Fruit fly (Drosophila melanogaster) whole organism, adult: Measurements from ENCODE around the gene C1GalTA.

ENCODE experiments used
- CG11617 ChIP-seq: fragments of 200-800 bp; sonication (Bioruptor generic); optimal IDR thresholded peaks from 2 replicates; lab custom pipeline; 2017; ENCODE audit warnings: mild to moderate bottlenecking, missing biosample characterization, missing genetic modification reagents, missing genetic modification characterization
- CG12768 ChIP-seq: fragments of 200-800 bp; sonication (Bioruptor generic); optimal IDR thresholded peaks from 2 replicates; lab custom pipeline; 2017; ENCODE audit warnings: missing biosample characterization, missing genetic modification characterization, mild to moderate bottlenecking, moderate library complexity, missing genetic modification reagents
- CG14711 ChIP-seq: fragments of 200-800 bp; sonication (Bioruptor generic); optimal IDR thresholded peaks from 2 replicates; lab custom pipeline; 2018; ENCODE audit warnings: missing biosample characterization, mild to moderate bottlenecking, missing genetic modification characterization, moderate library complexity
- CG1620 ChIP-seq: fragments of 200-800 bp; sonication (Bioruptor generic); optimal IDR thresholded peaks from 2 replicates; lab custom pipeline; 2016; ENCODE audit warnings: missing biosample characterization, missing genetic modification characterization
- CG33017 ChIP-seq: fragments of 200-800 bp; sonication (Bioruptor generic); optimal IDR thresholded peaks from 2 replicates; lab custom pipeline; 2018; ENCODE audit warnings: missing biosample characterization, mild to moderate bottlenecking, missing genetic modification characterization, moderate library complexity
- CG5204 ChIP-seq: fragments of 200-800 bp; sonication (Bioruptor generic); optimal IDR thresholded peaks from 2 replicates; lab custom pipeline; 2016; ENCODE audit warnings: missing biosample characterization, missing genetic modification characterization
- CG7045 ChIP-seq: fragments of 200-800 bp; sonication (Bioruptor generic); optimal IDR thresholded peaks from 2 replicates; lab custom pipeline; 2017; ENCODE audit warnings: missing biosample characterization, mild to moderate bottlenecking, missing genetic modification characterization
- CG7101 ChIP-seq: fragments of 200-800 bp; sonication (Bioruptor generic); optimal IDR thresholded peaks from 2 replicates; lab custom pipeline; 2018; ENCODE audit warnings: missing biosample characterization, mild to moderate bottlenecking, missing genetic modification characterization, moderate library complexity
- Clk ChIP-seq: fragments of 200-800 bp; sonication (Bioruptor generic); optimal IDR thresholded peaks from 2 replicates; lab custom pipeline; 2017; ENCODE audit warnings: missing biosample characterization, missing genetic modification characterization
- Crg-1 ChIP-seq: fragments of 200-800 bp; sonication (Bioruptor generic); optimal IDR thresholded peaks from 2 replicates; lab custom pipeline; 2016; ENCODE audit warnings: missing biosample characterization, missing genetic modification characterization
- Hr96 ChIP-seq: fragments of 200-800 bp; sonication (Bioruptor generic); optimal IDR thresholded peaks from 2 replicates; lab custom pipeline; 2016; ENCODE audit warnings: missing biosample characterization, missing genetic modification characterization
- Mnt ChIP-seq: fragments of 200-800 bp; sonication (Bioruptor generic); optimal IDR thresholded peaks from 2 replicates; lab custom pipeline; 2016; ENCODE audit warnings: missing biosample characterization, mild to moderate bottlenecking, missing genetic modification characterization
- bab1 ChIP-seq: fragments of 200-800 bp; sonication (Bioruptor generic); optimal IDR thresholded peaks from 3 replicates; lab custom pipeline; 2019; ENCODE audit warnings: missing biosample characterization, mild to moderate bottlenecking, missing genetic modification characterization, moderate library complexity
- cic ChIP-seq: fragments of 200-800 bp; sonication (Bioruptor generic); optimal IDR thresholded peaks from 2 replicates; lab custom pipeline; 2017; ENCODE audit warnings: missing biosample characterization, mild to moderate bottlenecking, missing genetic modification characterization, moderate library complexity
- cnc ChIP-seq, 2 experiments: fragments of >200 bp; optimal IDR thresholded peaks; 2 replicates each; lab custom pipeline; 2017
- kay ChIP-seq: fragments of 200-800 bp; sonication (Bioruptor generic); peaks from one replicate; lab custom pipeline; 2016; ENCODE audit warnings: missing biosample characterization, missing genetic modification characterization, borderline replicate concordance
- ovo ChIP-seq: fragments of 200-800 bp; sonication (Bioruptor generic); optimal IDR thresholded peaks from 2 replicates; lab custom pipeline; 2016; ENCODE audit warnings: missing biosample characterization, missing genetic modification characterization
- pad ChIP-seq: fragments of 200-800 bp; sonication (Bioruptor generic); optimal IDR thresholded peaks from 3 replicates; lab custom pipeline; 2017; ENCODE audit warnings: missing biosample characterization, missing genetic modification characterization, mild to moderate bottlenecking, moderate library complexity, missing genetic modification reagents
- tj ChIP-seq: fragments of 200-800 bp; sonication (Bioruptor generic); optimal IDR thresholded peaks from 3 replicates; lab custom pipeline; 2017; ENCODE audit warnings: missing biosample characterization, mild to moderate bottlenecking, missing genetic modification characterization, moderate library complexity
- toe ChIP-seq: fragments of 200-800 bp; sonication (Bioruptor generic); optimal IDR thresholded peaks from 2 replicates; lab custom pipeline; 2016; ENCODE audit warnings: missing biosample characterization, missing genetic modification characterization

Gene C1GalTA

dm6 chr2L:8920294-8920693 lies 30.7 kb downstream of the C1GalTA start:
- no peak for TF ChIP-seq tj (GFP tag; lab: Kevin White, UChicago)
- TF ChIP-seq Clk = no peak
- TF ChIP-seq CG1620 (GFP tag; lab: Kevin White, UChicago) = no peak
- no peak for TF ChIP-seq CG14711
- TF ChIP-seq kay (GFP tag; lab: Kevin White, UChicago) = no peak
- TF ChIP-seq bab1 (GFP tag; lab: Kevin White, UChicago) = no peak
- no peak for TF ChIP-seq cic
- TF ChIP-seq toe (GFP tag; lab: Kevin White, UChicago) = no peak
- no peak for TF ChIP-seq CG33017 (tag; lab: Kevin White, UChicago)
- TF ChIP-seq pad = no peak
- no peak for TF ChIP-seq CG7045 (GFP tag; lab: Kevin White, UChicago)
- TF ChIP-seq CG5204 = no peak
- no peak for TF ChIP-seq Hr96 (GFP tag; lab: Kevin White, UChicago)
- no peak for TF ChIP-seq CG12768

dm6 chr2L:8919638-8920037 lies 31.4 kb downstream of the C1GalTA start:
- no peak for TF ChIP-seq Clk
- no peak for TF ChIP-seq CG1620 (GFP tag; lab: Kevin White, UChicago)
- TF ChIP-seq CG7101 = no peak

dm6 chr2L:8915709-8916108 lies 35.3 kb downstream of the C1GalTA start:
- no peak for TF ChIP-seq cnc (optimal IDR thresholded peaks at IDR 0.05; lab: Kevin White, UChicago)
- no peak for TF ChIP-seq Mnt
- TF ChIP-seq bab1 (GFP tag; lab: Kevin White, UChicago) = no peak
- no peak for TF ChIP-seq CG33017 (tag; lab: Kevin White, UChicago)
- TF ChIP-seq tj (GFP tag; lab: Kevin White, UChicago) = no peak

- TF ChIP-seq CG1620 (GFP tag; lab: Kevin White, UChicago) (no peak), toe (GFP tag; lab: Kevin White, UChicago) (no peak), CG33017 (tag; lab: Kevin White, UChicago) (no peak), cic (no peak), CG14711 (no peak), kay (GFP tag; lab: Kevin White, UChicago) (no peak), bab1 (GFP tag; lab: Kevin White, UChicago) (no peak)
Observed at dm6 chr2L:8906279-8906678, 44.7 kb downstream of the C1GalTA start.

- TF ChIP-seq CG33017 (tag; lab: Kevin White, UChicago) (no peak), Mnt (no peak), cnc (optimal IDR thresholded peaks at IDR 0.05; lab: Kevin White, UChicago) (no peak), toe (GFP tag; lab: Kevin White, UChicago) (no peak)
Observed at dm6 chr2L:8901882-8902281, 49.1 kb downstream of the C1GalTA start.

dm6 chr2L:8898714-8899652 lies 52.0 kb downstream of the C1GalTA start, which contains the start of gene CG34398:
TSS of gene CG34398 (plus strand) at chr2L:8898786.
- TF ChIP-seq kay (GFP tag; lab: Kevin White, UChicago) (no peak), CG11617 (GFP tag; lab: Kevin White, UChicago) (no peak), cnc (optimal IDR thresholded peaks at IDR 0.05; lab: Kevin White, UChicago) (no peak), CG1620 (GFP tag; lab: Kevin White, UChicago) (no peak), toe (GFP tag; lab: Kevin White, UChicago) (no peak), CG5204 (no peak), pad (no peak), CG12768 (no peak), Hr96 (GFP tag; lab: Kevin White, UChicago) (no peak), Crg-1 (GFP tag; lab: Kevin White, UChicago) (no peak), CG7045 (GFP tag; lab: Kevin White, UChicago) (no peak), bab1 (GFP tag; lab: Kevin White, UChicago) (no peak), cic (no peak), ovo (GFP tag; lab: Kevin White, UChicago) (no peak), Mnt (no peak), CG14711 (no peak), CG7101 (no peak)

dm6 chr2L:8897954-8898713 lies 52.9 kb downstream of the C1GalTA start:
- TF ChIP-seq CG14711 (peak; percentile 46), Mnt (no peak), CG33017 (tag; lab: Kevin White, UChicago) (peak; percentile 10), CG5204 (peak; percentile 45)
